Fruit fly (Drosophila melanogaster) whole organism, embryonic: ENCODE measurements around the gene CG10481.

Experiments used
- Adf1 ChIP-seq: fragments of 200-800 bp; sonication (Bioruptor generic); IDR thresholded peaks from 2 replicates; pipeline ENCODE4 v1.3.6; 2022; ENCODE audit warnings: missing biosample characterization, missing genetic modification characterization
- Bdp1 ChIP-seq: fragments of 200-800 bp; sonication (Bioruptor generic); optimal IDR thresholded peaks from 3 replicates; lab custom pipeline; 2016; ENCODE audit warnings: missing biosample characterization, missing genetic modification characterization
- CG11504 ChIP-seq: fragments of 200-800 bp; sonication (Bioruptor generic); optimal IDR thresholded peaks from 3 replicates; lab custom pipeline; 2019; ENCODE audit warnings: missing biosample characterization, mild to moderate bottlenecking, missing genetic modification characterization, moderate library complexity
- CG12104 ChIP-seq: fragments of 200-800 bp; sonication (Bioruptor generic); optimal IDR thresholded peaks from 3 replicates; lab custom pipeline; 2016; ENCODE audit warnings: missing biosample characterization, missing genetic modification characterization
- CG12942 ChIP-seq: fragments of 200-800 bp; sonication (Bioruptor generic); optimal IDR thresholded peaks from 3 replicates; lab custom pipeline; 2016; ENCODE audit warnings: missing biosample characterization, missing genetic modification characterization
- CG13775 ChIP-seq: fragments of 200-800 bp; sonication (Bioruptor generic); optimal IDR thresholded peaks from 3 replicates; lab custom pipeline; 2017; ENCODE audit warnings: missing biosample characterization, mild to moderate bottlenecking, missing genetic modification characterization
- CG14441 ChIP-seq: fragments of 200-800 bp; sonication (Bioruptor generic); IDR thresholded peaks from 2 replicates; pipeline ENCODE4 v1.3.6; 2022; ENCODE audit warnings: missing biosample characterization, missing genetic modification characterization
- CG1832 ChIP-seq: fragments of 200-800 bp; sonication (Bioruptor generic); optimal IDR thresholded peaks from 2 replicates; lab custom pipeline; 2017; ENCODE audit warnings: missing biosample characterization, mild to moderate bottlenecking, missing genetic modification characterization, inconsistent platforms
- CG2120 ChIP-seq: fragments of 200-800 bp; sonication (Bioruptor generic); optimal IDR thresholded peaks from 3 replicates; lab custom pipeline; 2016; ENCODE audit warnings: missing biosample characterization, missing genetic modification characterization
- CG32772 ChIP-seq: fragments of 200-800 bp; sonication (Bioruptor generic); IDR thresholded peaks from 2 replicates; pipeline ENCODE4 v1.3.6; 2022; ENCODE audit warnings: missing biosample characterization, missing genetic modification characterization
- CG3995 ChIP-seq: fragments of 200-800 bp; sonication (Bioruptor generic); optimal IDR thresholded peaks from 3 replicates; lab custom pipeline; 2016; ENCODE audit warnings: missing biosample characterization, missing genetic modification characterization
- CG4328 ChIP-seq: fragments of 200-800 bp; sonication (Bioruptor generic); optimal IDR thresholded peaks from 3 replicates; lab custom pipeline; 2017; ENCODE audit warnings: missing biosample characterization, missing genetic modification reagents, missing genetic modification characterization
- CG6654 ChIP-seq: fragments of 200-800 bp; sonication (Bioruptor generic); optimal IDR thresholded peaks from 2 replicates; lab custom pipeline; 2017; ENCODE audit warnings: missing biosample characterization, mild to moderate bottlenecking, missing genetic modification characterization
- CG8765 ChIP-seq: fragments of 200-800 bp; sonication (Bioruptor generic); IDR thresholded peaks from 2 replicates; pipeline ENCODE4 v1.3.6; 2022; ENCODE audit warnings: missing biosample characterization, missing genetic modification characterization
- CG8944 ChIP-seq: fragments of 200-800 bp; sonication (Bioruptor generic); optimal IDR thresholded peaks from 3 replicates; lab custom pipeline; 2016; ENCODE audit warnings: missing biosample characterization, missing genetic modification characterization
- CG9215 ChIP-seq: fragments of 200-800 bp; sonication (Bioruptor generic); IDR thresholded peaks from 2 replicates; pipeline ENCODE4 v1.3.6; 2022; ENCODE audit warnings: missing biosample characterization, missing genetic modification characterization
- CG9932 ChIP-seq: fragments of 200-800 bp; sonication (Bioruptor generic); IDR thresholded peaks from 2 replicates; pipeline ENCODE4 v1.3.6; 2022; ENCODE audit warnings: missing biosample characterization, missing genetic modification characterization
- Chrac-16 ChIP-seq: fragments of 200-800 bp; sonication (Bioruptor generic); optimal IDR thresholded peaks from 3 replicates; lab custom pipeline; 2016; ENCODE audit warnings: missing biosample characterization, missing genetic modification characterization
- Doc2 ChIP-seq: fragments of 200-800 bp; sonication (Bioruptor generic); IDR thresholded peaks from 2 replicates; pipeline ENCODE4 v1.3.6; 2022; ENCODE audit warnings: missing biosample characterization, missing genetic modification characterization
- Fer3 ChIP-seq: fragments of 200-800 bp; sonication (Bioruptor generic); optimal IDR thresholded peaks from 2 replicates; lab custom pipeline; 2018; ENCODE audit warnings: missing biosample characterization, mild to moderate bottlenecking, missing genetic modification characterization, moderate library complexity
- GATAe ChIP-seq: fragments of 200-800 bp; sonication (Bioruptor generic); conservative IDR thresholded peaks from 2 replicates; pipeline ENCODE4 v1.3.6; 2022; ENCODE audit warnings: missing biosample characterization, missing genetic modification characterization
- HmgZ ChIP-seq: fragments of 200-800 bp; sonication (Bioruptor generic); optimal IDR thresholded peaks from 2 replicates; lab custom pipeline; 2018; ENCODE audit warnings: missing biosample characterization, mild to moderate bottlenecking, missing genetic modification characterization
- Kr ChIP-seq: fragments of 200-800 bp; sonication (Bioruptor generic); optimal IDR thresholded peaks from 2 replicates; lab custom pipeline; 2017; ENCODE audit warnings: missing biosample characterization, mild to moderate bottlenecking, missing genetic modification characterization
- Lhr ChIP-seq: fragments of 200-800 bp; sonication (Bioruptor generic); optimal IDR thresholded peaks from 3 replicates; lab custom pipeline; 2017; ENCODE audit warnings: mild to moderate bottlenecking, missing biosample characterization, missing genetic modification reagents, missing genetic modification characterization
- Myb ChIP-seq: fragments of 200-800 bp; sonication (Bioruptor generic); optimal IDR thresholded peaks from 2 replicates; lab custom pipeline; 2016; ENCODE audit warnings: missing biosample characterization, missing genetic modification characterization
- NC2α ChIP-seq: fragments of 200-800 bp; sonication (Bioruptor generic); optimal IDR thresholded peaks from 2 replicates; lab custom pipeline; 2016; ENCODE audit warnings: missing biosample characterization, missing genetic modification characterization
- NfI ChIP-seq: fragments of 200-800 bp; sonication (Bioruptor generic); optimal IDR thresholded peaks from 3 replicates; lab custom pipeline; 2018; ENCODE audit warnings: missing biosample characterization, mild to moderate bottlenecking, missing genetic modification characterization, moderate library complexity
- Oaz ChIP-seq: fragments of 200-800 bp; sonication (Bioruptor generic); IDR thresholded peaks from 2 replicates; pipeline ENCODE4 v1.3.6; 2022; ENCODE audit warnings: missing biosample characterization, missing genetic modification characterization
- Optix ChIP-seq: fragments of 200-800 bp; sonication (Bioruptor generic); IDR thresholded peaks from 3 replicates; pipeline ENCODE4 v1.3.6; 2022; ENCODE audit warnings: missing biosample characterization, missing genetic modification characterization
- ara ChIP-seq: fragments of 200-800 bp; sonication (Bioruptor generic); IDR thresholded peaks from 2 replicates; pipeline ENCODE4 v1.3.6; 2022; ENCODE audit warnings: missing biosample characterization, missing genetic modification characterization
- az2 ChIP-seq: fragments of 200-800 bp; sonication (Bioruptor generic); optimal IDR thresholded peaks from 3 replicates; lab custom pipeline; 2016; ENCODE audit warnings: missing biosample characterization, missing genetic modification characterization
- bcd ChIP-seq: fragments of 200-800 bp; sonication (Bioruptor generic); optimal IDR thresholded peaks from 2 replicates; lab custom pipeline; 2017; ENCODE audit warnings: missing biosample characterization, mild to moderate bottlenecking, missing genetic modification characterization
- bsh ChIP-seq, 2 experiments: fragments of 200-800 bp; sonication (Bioruptor generic); optimal IDR thresholded peaks; 2 replicates each; lab custom pipeline; 2017 to 2018; ENCODE audit warnings: mild to moderate bottlenecking in 2 of 2, missing biosample characterization in 2 of 2, missing genetic modification characterization in 2 of 2, moderate library complexity in 1 of 2
- dmrt99B ChIP-seq: fragments of 200-800 bp; sonication (Bioruptor generic); optimal IDR thresholded peaks from 2 replicates; lab custom pipeline; 2018; ENCODE audit warnings: missing biosample characterization, mild to moderate bottlenecking, missing genetic modification characterization, moderate library complexity
- esg ChIP-seq: fragments of 200-800 bp; sonication (Bioruptor generic); conservative IDR thresholded peaks from 2 replicates; pipeline ENCODE4 v1.3.6; 2022; ENCODE audit warnings: missing biosample characterization, missing genetic modification characterization
- gce ChIP-seq: fragments of 200-800 bp; sonication (Bioruptor generic); IDR thresholded peaks from 3 replicates; pipeline ENCODE4 v1.3.6; 2022; ENCODE audit warnings: missing biosample characterization, missing genetic modification characterization
- gro ChIP-seq: fragments of 200-800 bp; sonication (Bioruptor generic); optimal IDR thresholded peaks from 2 replicates; lab custom pipeline; 2016; ENCODE audit warnings: missing biosample characterization, missing genetic modification characterization
- h ChIP-seq: fragments of >200 bp; optimal IDR thresholded peaks from 2 replicates; lab custom pipeline; 2017
- hth ChIP-seq: fragments of >200 bp; optimal IDR thresholded peaks from 2 replicates; lab custom pipeline; 2017; ENCODE audit warnings: inconsistent platforms
- ind ChIP-seq: fragments of 200-800 bp; sonication (Bioruptor generic); optimal IDR thresholded peaks from 3 replicates; lab custom pipeline; 2016; ENCODE audit warnings: missing biosample characterization, missing genetic modification characterization
- jing ChIP-seq: fragments of 200-800 bp; sonication (Bioruptor generic); optimal IDR thresholded peaks from 2 replicates; lab custom pipeline; 2018; ENCODE audit warnings: missing biosample characterization, mild to moderate bottlenecking, missing genetic modification characterization
- klu ChIP-seq: fragments of 200-800 bp; sonication (Bioruptor generic); IDR thresholded peaks from 2 replicates; pipeline ENCODE4 v1.3.6; 2022; ENCODE audit warnings: missing biosample characterization, missing genetic modification characterization
- kni ChIP-seq: fragments of 200-800 bp; sonication (Bioruptor generic); optimal IDR thresholded peaks from 3 replicates; lab custom pipeline; 2017; ENCODE audit warnings: mild to moderate bottlenecking, missing biosample characterization, missing genetic modification reagents, missing genetic modification characterization
- lab ChIP-seq: fragments of 200-800 bp; sonication (Bioruptor generic); optimal IDR thresholded peaks from 3 replicates; lab custom pipeline; 2017; ENCODE audit warnings: missing biosample characterization, missing genetic modification characterization, mild to moderate bottlenecking, moderate library complexity, missing genetic modification reagents
- mirr ChIP-seq: fragments of 200-800 bp; sonication (Bioruptor generic); optimal IDR thresholded peaks from 3 replicates; lab custom pipeline; 2018; ENCODE audit warnings: missing biosample characterization, mild to moderate bottlenecking, missing genetic modification characterization
- odd ChIP-seq: fragments of 200-800 bp; sonication (Bioruptor generic); optimal IDR thresholded peaks from 2 replicates; lab custom pipeline; 2017; ENCODE audit warnings: missing biosample characterization, mild to moderate bottlenecking, missing genetic modification characterization
- pros ChIP-seq: fragments of 200-800 bp; sonication (Bioruptor generic); optimal IDR thresholded peaks from 3 replicates; lab custom pipeline; 2019; ENCODE audit warnings: missing biosample characterization, mild to moderate bottlenecking, missing genetic modification characterization, moderate library complexity
- repo ChIP-seq: fragments of 200-800 bp; sonication (Bioruptor generic); optimal IDR thresholded peaks from 2 replicates; lab custom pipeline; 2016; ENCODE audit warnings: missing biosample characterization, missing genetic modification characterization
- sima ChIP-seq: fragments of 200-800 bp; sonication (Bioruptor generic); optimal IDR thresholded peaks from 2 replicates; lab custom pipeline; 2016; ENCODE audit warnings: missing biosample characterization, missing genetic modification characterization
- tap ChIP-seq: fragments of 200-800 bp; optimal IDR thresholded peaks from 3 replicates; lab custom pipeline; 2019; ENCODE audit warnings: missing biosample characterization, mild to moderate bottlenecking, missing genetic modification characterization, moderate library complexity
- tup ChIP-seq: fragments of 200-800 bp; sonication (Bioruptor generic); optimal IDR thresholded peaks from 2 replicates; lab custom pipeline; 2016; ENCODE audit warnings: missing biosample characterization, mild to moderate bottlenecking, missing genetic modification characterization, moderate library complexity

CG10481 gene

DNA sequence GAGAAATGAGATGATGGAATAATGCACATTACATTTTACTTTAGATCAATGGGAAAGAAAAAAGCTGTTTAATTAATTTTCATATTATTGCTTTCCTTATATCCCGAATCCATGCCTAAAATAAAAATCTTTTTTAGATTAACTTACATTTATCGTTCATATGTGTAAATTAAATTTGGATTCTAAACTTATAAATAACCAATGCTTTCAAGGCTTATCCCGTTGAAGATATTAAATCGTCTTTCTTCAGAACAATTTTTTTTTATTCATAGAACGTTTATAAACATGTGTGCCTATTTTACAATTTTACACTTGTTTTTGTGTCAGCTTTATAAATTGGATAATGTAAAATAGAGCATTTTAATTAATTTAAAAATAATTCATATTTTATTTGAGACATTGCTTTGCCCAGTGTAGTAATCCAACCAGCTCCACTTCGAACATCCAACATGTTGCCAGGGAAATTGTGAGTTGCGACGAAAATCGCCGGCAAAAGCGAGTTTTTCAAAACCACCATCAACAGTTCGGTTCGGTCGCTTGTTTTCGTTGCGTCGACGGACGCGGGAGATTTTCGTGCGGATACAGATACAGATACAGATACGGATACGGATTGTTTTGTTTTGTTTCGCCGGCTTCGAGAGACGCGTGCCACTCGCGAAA is 3.3 kb upstream of the CG10481 start (continued):
- TF ChIP-seq odd (GFP tag; lab: Kevin White, UChicago), result peak; percentile 84
- TF ChIP-seq tup (GFP tag; lab: Kevin White, UChicago), result no peak
- peak; percentile 58 for TF ChIP-seq Fer3 (tag; lab: Kevin White, UChicago)
- TF ChIP-seq repo, result no peak
- TF ChIP-seq CG9215, result peak; percentile 29; the same call in 1 of the 2 replicates
- peak; percentile 27 for TF ChIP-seq CG4328 (GFP tag; lab: Kevin White, UChicago)
- TF ChIP-seq ind (GFP tag; lab: Kevin White, UChicago), result peak; percentile 70
- TF ChIP-seq Oaz, result 0 out of 2 replicates have a peak, but pooled peaks have one; percentile 29
- no peak for TF ChIP-seq CG8944
- TF ChIP-seq Optix, result no peak
- peak; percentile 73 for TF ChIP-seq lab
- peak; percentile 32 for TF ChIP-seq esg (GFP tag; lab: Robert Waterston, UW)
- no peak for TF ChIP-seq Bdp1
- TF ChIP-seq Adf1 (GFP tag; lab: Robert Waterston, UW), result no peak
- no peak for TF ChIP-seq sima (GFP tag; lab: Kevin White, UChicago)
- no peak for TF ChIP-seq mirr (GFP tag; lab: Kevin White, UChicago)
- peak; percentile 51 for TF ChIP-seq tap (tag; lab: Kevin White, UChicago)
- TF ChIP-seq bcd (GFP tag; lab: Kevin White, UChicago), result peak; percentile 69
- 0 out of 2 replicates have a peak, but pooled peaks have one; percentile 35 for TF ChIP-seq ara (GFP tag; lab: Robert Waterston, UW)
- TF ChIP-seq Chrac-16, result peak; percentile 61
- peak; percentile 14 for TF ChIP-seq Lhr (GFP tag; lab: Kevin White, UChicago)
- TF ChIP-seq dmrt99B, result peak; percentile 93
- TF ChIP-seq Myb (GFP tag; lab: Kevin White, UChicago), result no peak
- 0 out of 2 replicates have a peak, but pooled peaks have one; percentile 22 for TF ChIP-seq CG32772
- no peak for TF ChIP-seq jing (GFP tag; lab: Kevin White, UChicago)
- TF ChIP-seq CG3995, result no peak
- peak; percentile 19 for TF ChIP-seq NfI (GFP tag; lab: Kevin White, UChicago)
- no peak for TF ChIP-seq pros (GFP tag; lab: Kevin White, UChicago)
- peak; percentile 79 to 83 for TF ChIP-seq bsh (GFP tag; optimal IDR thresholded peaks at IDR 0.05; lab: Kevin White, UChicago)
- peak; percentile 43 for TF ChIP-seq CG2120 (GFP tag; lab: Kevin White, UChicago)
- TF ChIP-seq kni (GFP tag; lab: Kevin White, UChicago), result no peak
- peak; percentile 53 for TF ChIP-seq CG12942 (GFP tag; lab: Kevin White, UChicago)
- peak; percentile 55 for TF ChIP-seq CG12104 (GFP tag; lab: Kevin White, UChicago)
- no peak for TF ChIP-seq NC2α (GFP tag; lab: Kevin White, UChicago)
- TF ChIP-seq GATAe (GFP tag; lab: Robert Waterston, UW), result no peak
- TF ChIP-seq CG11504 (tag; lab: Kevin White, UChicago), result peak; percentile 88
- TF ChIP-seq az2 (GFP tag; lab: Kevin White, UChicago), result peak; percentile 81
- TF ChIP-seq Doc2, result no peak
- no peak for TF ChIP-seq klu
- TF ChIP-seq hth, result no peak
- TF ChIP-seq gro, result no peak
- no peak for TF ChIP-seq CG1832
- TF ChIP-seq h, result no peak
- no peak for TF ChIP-seq CG9932 (GFP tag; lab: Robert Waterston, UW)
- TF ChIP-seq CG14441, result peak; percentile 55
- TF ChIP-seq gce (GFP tag; lab: Robert Waterston, UW), result 0 out of 3 replicates have a peak, but pooled peaks have one; percentile 33
- TF ChIP-seq CG6654 (GFP tag; lab: Kevin White, UChicago), result peak; percentile 61
- TF ChIP-seq HmgZ (tag; lab: Kevin White, UChicago), result no peak
- TF ChIP-seq CG13775 (GFP tag; lab: Kevin White, UChicago), result peak; percentile 79
- TF ChIP-seq Kr, result no peak
- no peak for TF ChIP-seq CG8765 (GFP tag; lab: Robert Waterston, UW)
